Worm (Caenorhabditis elegans): ENCODE results near the gene ftn-1.

Gene ftn-1

DNA sequence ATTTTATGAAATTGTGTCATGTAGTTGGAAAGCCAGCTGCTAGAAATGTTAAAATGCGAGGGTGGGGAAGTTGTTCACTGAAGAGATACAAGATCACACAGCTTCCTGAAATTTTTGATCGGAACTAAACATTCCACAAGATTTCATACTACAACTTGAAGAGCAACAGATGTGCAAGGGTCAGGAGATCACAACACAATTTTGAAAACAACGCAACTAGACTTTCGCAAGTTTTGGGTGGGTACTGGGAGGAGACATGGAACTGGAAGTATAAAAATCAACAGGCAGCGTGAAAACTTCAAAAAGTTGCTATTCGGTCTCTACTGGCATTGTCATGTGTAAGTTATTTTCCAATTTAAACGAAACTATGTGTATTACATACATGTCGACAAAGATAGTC is 4.4 kb upstream of the ftn-1 start, which contains the start of gene F19F10.3:
F19F10.3 (plus strand) TSS at position 301 of the 400 bp plus-strand sequence.
- TF ChIP-seq cnd-1 (tag; optimal IDR thresholded peaks at IDR 0.05) (no peak), flh-1 (GFP tag; optimal IDR thresholded peaks at IDR 0.05) (no peak), ceh-83 (GFP tag; optimal IDR thresholded peaks at IDR 0.05) (no peak), unc-39 (tag; optimal IDR thresholded peaks at IDR 0.05) (no peak), elt-1 (tag; optimal IDR thresholded peaks at IDR 0.05; ENCODE audit: borderline replicate concordance, insufficient read depth) (no peak), snpc-4 (tag; optimal IDR thresholded peaks at IDR 0.05) (no peak), drap-1 (GFP tag; optimal IDR thresholded peaks at IDR 0.05) (no peak), tbx-8 (GFP tag; optimal IDR thresholded peaks at IDR 0.05) (no peak), ces-1 (GFP tag; optimal IDR thresholded peaks at IDR 0.05) (no peak), nhr-2 (tag; optimal IDR thresholded peaks at IDR 0.05) (no peak), nhr-12 (tag; optimal IDR thresholded peaks at IDR 0.05) (no peak), hlh-1 (tag; optimal IDR thresholded peaks at IDR 0.05) (no peak), ztf-11 (tag; optimal IDR thresholded peaks at IDR 0.05) (no peak), mls-2 (tag; optimal IDR thresholded peaks at IDR 0.05) (no peak), ham-2 (GFP tag; optimal IDR thresholded peaks at IDR 0.05) (no peak)

DNA sequence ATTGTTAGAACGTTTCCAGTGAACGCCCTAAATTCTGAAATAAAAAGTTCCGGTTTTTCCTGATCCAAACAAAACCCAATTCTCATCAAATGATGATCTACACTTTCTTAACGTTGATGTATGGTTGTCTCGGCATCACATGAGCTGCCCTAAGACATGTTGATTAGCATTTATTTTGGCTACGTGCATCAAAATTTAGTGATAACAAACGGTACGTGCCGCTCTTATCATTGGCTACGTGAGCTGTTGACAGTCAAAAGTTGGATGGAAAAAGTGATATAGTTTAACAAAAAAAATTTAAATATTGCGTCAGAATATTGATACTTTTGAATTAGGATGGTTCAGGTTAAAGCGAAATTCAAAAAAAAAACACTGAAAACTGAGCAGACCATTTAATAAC is 638 bp upstream of the ftn-1 start:
- TF ChIP-seq unc-120 (tag; optimal IDR thresholded peaks at IDR 0.05; ENCODE audit: poor library complexity, severe bottlenecking) (no peak), ceh-39 (tag; optimal IDR thresholded peaks at IDR 0.05) (no peak)

DNA sequence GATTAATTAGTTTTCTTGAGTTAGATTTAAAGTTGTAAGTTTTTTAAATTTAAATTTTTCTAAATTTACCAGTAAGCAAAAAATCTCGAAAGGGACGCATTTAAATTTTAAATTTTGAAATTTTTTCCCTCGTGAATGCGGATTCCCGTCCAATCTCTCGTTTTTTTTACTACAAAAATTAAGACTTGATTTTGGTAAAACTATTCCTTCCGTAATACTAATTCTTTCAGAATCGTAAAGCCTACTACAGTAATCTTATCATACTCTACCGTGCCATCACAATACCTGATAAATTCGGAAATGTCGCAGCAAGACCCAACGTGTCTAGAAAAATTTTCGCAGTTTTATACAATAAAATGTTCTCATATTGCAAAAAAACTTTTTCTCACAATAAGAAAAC is 2.2 kb downstream of the ftn-1 start, which contains the start of the genes C54F6.19 and nhx-3:
C54F6.19 (plus strand) TSS at position 301 of the 400 bp plus-strand sequence.
nhx-3 (minus strand) TSS at position 337 of the 400 bp plus-strand sequence.
- TF ChIP-seq flh-1 (GFP tag; optimal IDR thresholded peaks at IDR 0.05) (no peak), lin-32 (GFP tag; optimal IDR thresholded peaks at IDR 0.05) (no peak), tbx-8 (GFP tag; optimal IDR thresholded peaks at IDR 0.05) (no peak), lin-13 (tag; optimal IDR thresholded peaks at IDR 0.05) (no peak), ces-1 (GFP tag; optimal IDR thresholded peaks at IDR 0.05) (no peak), ceh-39 (tag; optimal IDR thresholded peaks at IDR 0.05) (no peak), zip-8 (tag; optimal IDR thresholded peaks at IDR 0.05) (no peak), nhr-237 (tag; optimal IDR thresholded peaks at IDR 0.05) (no peak), M03D4.4 (tag; optimal IDR thresholded peaks at IDR 0.05) (no peak), bed-3 (GFP tag; optimal IDR thresholded peaks at IDR 0.05) (no peak), hlh-1 (tag; optimal IDR thresholded peaks at IDR 0.05) (no peak)

DNA sequence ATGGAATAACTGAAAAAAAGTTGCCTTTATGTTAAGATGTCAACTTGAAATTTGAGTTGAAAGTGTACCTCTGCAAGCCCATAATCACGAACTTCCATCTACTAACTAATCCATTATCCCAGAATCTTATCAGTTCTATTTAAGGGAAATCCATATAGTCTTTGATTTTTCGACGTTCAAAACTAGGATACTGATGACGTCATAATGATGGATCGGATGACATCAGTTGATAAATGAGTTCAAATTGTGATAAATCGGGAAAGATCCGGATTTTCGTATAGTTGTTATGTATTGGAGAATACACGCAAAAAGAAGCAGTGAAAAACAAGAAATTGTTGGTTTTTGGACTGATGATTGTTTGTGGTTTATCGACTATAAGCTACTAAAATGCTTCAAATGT is 3.7 kb downstream of the ftn-1 start:
- TF ChIP-seq unc-120 (tag; optimal IDR thresholded peaks at IDR 0.05; ENCODE audit: poor library complexity, severe bottlenecking) (no peak), zip-8 (tag; optimal IDR thresholded peaks at IDR 0.05) (peak; percentile 92), ceh-43 (GFP tag; optimal IDR thresholded peaks at IDR 0.05) (no peak)

- no peak for TF ChIP-seq nhr-76 (tag; optimal IDR thresholded peaks at IDR 0.05)
- TF ChIP-seq unc-120 (tag; optimal IDR thresholded peaks at IDR 0.05; ENCODE audit: poor library complexity, severe bottlenecking): no peak
- no peak for TF ChIP-seq tbx-8 (GFP tag; optimal IDR thresholded peaks at IDR 0.05)
- no peak for TF ChIP-seq lin-13 (tag; optimal IDR thresholded peaks at IDR 0.05)
- TF ChIP-seq nhr-237 (tag; optimal IDR thresholded peaks at IDR 0.05): no peak
- no peak for TF ChIP-seq mep-1 (tag; optimal IDR thresholded peaks at IDR 0.05)
- TF ChIP-seq mab-5 (tag; optimal IDR thresholded peaks at IDR 0.05): no peak
- TF ChIP-seq lsy-2 (tag; optimal IDR thresholded peaks at IDR 0.05): no peak
- no peak for TF ChIP-seq unc-62 (GFP tag; optimal IDR thresholded peaks at IDR 0.05)
- TF ChIP-seq lin-32 (GFP tag; optimal IDR thresholded peaks at IDR 0.05): no peak
- TF ChIP-seq snpc-4 (tag; optimal IDR thresholded peaks at IDR 0.05): no peak
- TF ChIP-seq blmp-1 (tag; optimal IDR thresholded peaks at IDR 0.05): no peak
- TF ChIP-seq pha-4 (tag; optimal IDR thresholded peaks at IDR 0.05): no peak
- no peak for TF ChIP-seq bed-3 (GFP tag; optimal IDR thresholded peaks at IDR 0.05)
- no peak for TF ChIP-seq M03D4.4 (tag; optimal IDR thresholded peaks at IDR 0.05)
- TF ChIP-seq mls-2 (tag; optimal IDR thresholded peaks at IDR 0.05): no peak
- no peak for TF ChIP-seq sem-2 (GFP tag; optimal IDR thresholded peaks at IDR 0.05)
- no peak for TF ChIP-seq elt-3 (tag; optimal IDR thresholded peaks at IDR 0.05)
- no peak for TF ChIP-seq cnd-1 (tag; optimal IDR thresholded peaks at IDR 0.05)
These were observed 8.4 kb downstream of the ftn-1 start, which contains the start of gene srh-268 for ce11 chrV:7539015-7539414. Gene srh-268, plus strand, starts transcription at chrV:7539315.
